Fruit fly (Drosophila melanogaster) whole organism, adult: Measurements from ENCODE around the gene CG43783.

Source experiments
- CG11617 ChIP-seq: fragments of 200-800 bp; sonication (Bioruptor generic); optimal IDR thresholded peaks from 2 replicates; lab custom pipeline; 2017; ENCODE audit warnings: mild to moderate bottlenecking, missing biosample characterization, missing genetic modification reagents, missing genetic modification characterization
- CG14711 ChIP-seq: fragments of 200-800 bp; sonication (Bioruptor generic); optimal IDR thresholded peaks from 2 replicates; lab custom pipeline; 2018; ENCODE audit warnings: missing biosample characterization, mild to moderate bottlenecking, missing genetic modification characterization, moderate library complexity
- CG1620 ChIP-seq: fragments of 200-800 bp; sonication (Bioruptor generic); optimal IDR thresholded peaks from 2 replicates; lab custom pipeline; 2016; ENCODE audit warnings: missing biosample characterization, missing genetic modification characterization
- CG33017 ChIP-seq: fragments of 200-800 bp; sonication (Bioruptor generic); optimal IDR thresholded peaks from 2 replicates; lab custom pipeline; 2018; ENCODE audit warnings: missing biosample characterization, mild to moderate bottlenecking, missing genetic modification characterization, moderate library complexity
- Clk ChIP-seq: fragments of 200-800 bp; sonication (Bioruptor generic); optimal IDR thresholded peaks from 2 replicates; lab custom pipeline; 2017; ENCODE audit warnings: missing biosample characterization, missing genetic modification characterization
- Mnt ChIP-seq: fragments of 200-800 bp; sonication (Bioruptor generic); optimal IDR thresholded peaks from 2 replicates; lab custom pipeline; 2016; ENCODE audit warnings: missing biosample characterization, mild to moderate bottlenecking, missing genetic modification characterization
- bab1 ChIP-seq: fragments of 200-800 bp; sonication (Bioruptor generic); optimal IDR thresholded peaks from 3 replicates; lab custom pipeline; 2019; ENCODE audit warnings: missing biosample characterization, mild to moderate bottlenecking, missing genetic modification characterization, moderate library complexity
- cic ChIP-seq: fragments of 200-800 bp; sonication (Bioruptor generic); optimal IDR thresholded peaks from 2 replicates; lab custom pipeline; 2017; ENCODE audit warnings: missing biosample characterization, mild to moderate bottlenecking, missing genetic modification characterization, moderate library complexity
- cnc ChIP-seq, 2 experiments: fragments of >200 bp; optimal IDR thresholded peaks; 2 replicates each; lab custom pipeline; 2017
- kay ChIP-seq: fragments of 200-800 bp; sonication (Bioruptor generic); peaks from one replicate; lab custom pipeline; 2016; ENCODE audit warnings: missing biosample characterization, missing genetic modification characterization, borderline replicate concordance
- tj ChIP-seq: fragments of 200-800 bp; sonication (Bioruptor generic); optimal IDR thresholded peaks from 3 replicates; lab custom pipeline; 2017; ENCODE audit warnings: missing biosample characterization, mild to moderate bottlenecking, missing genetic modification characterization, moderate library complexity

dm6 chr3L:8924417-8924913, 29.6 kb downstream of the CG43783 start:
- TF ChIP-seq bab1 (GFP tag; lab: Kevin White, UChicago) (no peak), kay (peak; percentile 44), CG33017 (tag; lab: Kevin White, UChicago) (no peak), Clk (GFP tag; lab: Kevin White, UChicago) (no peak), Mnt (no peak), CG11617 (GFP tag; lab: Kevin White, UChicago) (no peak), CG1620 (GFP tag; lab: Kevin White, UChicago) (no peak), cnc (optimal IDR thresholded peaks at IDR 0.05; lab: Kevin White, UChicago) (no peak), tj (GFP tag; lab: Kevin White, UChicago) (no peak), CG14711 (no peak), cic (no peak)
